Fruit fly (Drosophila melanogaster) whole organism, embryonic: Measurements from ENCODE around the gene CG5521.

Source experiments
- B-H2 ChIP-seq: fragments of 200-800 bp; sonication (Bioruptor generic); optimal IDR thresholded peaks from 2 replicates; lab custom pipeline; 2018; ENCODE audit warnings: missing biosample characterization, mild to moderate bottlenecking, missing genetic modification characterization
- Blimp-1 ChIP-seq: fragments of 200-800 bp; sonication (Bioruptor generic); optimal IDR thresholded peaks from 3 replicates; lab custom pipeline; 2018; ENCODE audit warnings: missing biosample characterization, missing genetic modification characterization, mild to moderate bottlenecking, moderate library complexity, missing genetic modification reagents
- CG10321 ChIP-seq: fragments of 200-800 bp; sonication (Bioruptor generic); IDR thresholded peaks from 2 replicates; pipeline ENCODE4 v1.3.6; 2022; ENCODE audit warnings: missing biosample characterization, missing genetic modification characterization
- CG12744 ChIP-seq: fragments of 200-800 bp; sonication (Bioruptor generic); optimal IDR thresholded peaks from 2 replicates; lab custom pipeline; 2016; ENCODE audit warnings: missing biosample characterization, missing genetic modification characterization
- CG17612 ChIP-seq: fragments of 200-800 bp; sonication (Bioruptor generic); IDR thresholded peaks from 2 replicates; pipeline ENCODE4 v1.3.6; 2022; ENCODE audit warnings: missing biosample characterization, missing genetic modification characterization
- CG17912 ChIP-seq: fragments of 200-800 bp; sonication (Bioruptor generic); optimal IDR thresholded peaks from 2 replicates; lab custom pipeline; 2018; ENCODE audit warnings: missing biosample characterization, mild to moderate bottlenecking, missing genetic modification characterization
- CG18476 ChIP-seq: fragments of 200-800 bp; sonication (Bioruptor generic); optimal IDR thresholded peaks from 2 replicates; lab custom pipeline; 2016; ENCODE audit warnings: missing biosample characterization, mild to moderate bottlenecking, missing genetic modification characterization
- CG18619 ChIP-seq: fragments of 200-800 bp; sonication (Bioruptor generic); optimal IDR thresholded peaks from 3 replicates; lab custom pipeline; 2017; ENCODE audit warnings: missing biosample characterization, mild to moderate bottlenecking, missing genetic modification characterization
- CG2120 ChIP-seq: fragments of 200-800 bp; sonication (Bioruptor generic); optimal IDR thresholded peaks from 3 replicates; lab custom pipeline; 2016; ENCODE audit warnings: missing biosample characterization, missing genetic modification characterization
- CG42726 ChIP-seq: fragments of 200-800 bp; sonication (Bioruptor generic); IDR thresholded peaks from 2 replicates; pipeline ENCODE4 v1.3.6; 2022; ENCODE audit warnings: missing biosample characterization, missing genetic modification characterization; ENCODE audit not compliant: partially characterized antibody
- CG4328 ChIP-seq: fragments of 200-800 bp; sonication (Bioruptor generic); optimal IDR thresholded peaks from 3 replicates; lab custom pipeline; 2017; ENCODE audit warnings: missing biosample characterization, missing genetic modification reagents, missing genetic modification characterization
- CG4424 ChIP-seq: fragments of 200-800 bp; sonication (Bioruptor generic); optimal IDR thresholded peaks from 3 replicates; lab custom pipeline; 2016; ENCODE audit warnings: missing biosample characterization, missing genetic modification characterization
- CG6854 ChIP-seq: fragments of 200-800 bp; sonication (Bioruptor generic); optimal IDR thresholded peaks from 3 replicates; lab custom pipeline; 2017; ENCODE audit warnings: missing biosample characterization, mild to moderate bottlenecking, missing genetic modification characterization
- CG7928 ChIP-seq: fragments of 200-800 bp; sonication (Bioruptor generic); optimal IDR thresholded peaks from 2 replicates; lab custom pipeline; 2017; ENCODE audit warnings: missing biosample characterization, mild to moderate bottlenecking, missing genetic modification characterization
- CG8281 ChIP-seq: fragments of 200-800 bp; sonication (Bioruptor generic); optimal IDR thresholded peaks from 2 replicates; lab custom pipeline; 2018; ENCODE audit warnings: missing biosample characterization, mild to moderate bottlenecking, missing genetic modification characterization, moderate library complexity
- CG8290 ChIP-seq, 3 experiments: fragments of 200-800 bp; sonication (Bioruptor generic); optimal IDR thresholded peaks; 2 replicates each; lab custom pipeline; 2016 to 2019; ENCODE audit warnings: missing biosample characterization in 3 of 3, missing genetic modification characterization in 3 of 3, mild to moderate bottlenecking in 2 of 3, moderate library complexity in 1 of 3
- CG9437 ChIP-seq: fragments of 200-800 bp; sonication (Bioruptor generic); optimal IDR thresholded peaks from 2 replicates; lab custom pipeline; 2018; ENCODE audit warnings: missing biosample characterization, mild to moderate bottlenecking, missing genetic modification characterization
- Chrac-16 ChIP-seq: fragments of 200-800 bp; sonication (Bioruptor generic); optimal IDR thresholded peaks from 3 replicates; lab custom pipeline; 2016; ENCODE audit warnings: missing biosample characterization, missing genetic modification characterization
- Dfd ChIP-seq, 2 experiments: fragments of >200 bp; optimal IDR thresholded peaks; 2 replicates each; lab custom pipeline; 2017; ENCODE audit warnings: missing biosample characterization in 2 of 2, missing genetic modification characterization in 2 of 2
- Dp ChIP-seq: fragments of 200-800 bp; sonication (Bioruptor generic); optimal IDR thresholded peaks from 2 replicates; lab custom pipeline; 2018; ENCODE audit warnings: missing biosample characterization, mild to moderate bottlenecking, missing genetic modification characterization, moderate library complexity
- Drgx ChIP-seq: fragments of 200-800 bp; sonication (Bioruptor generic); IDR thresholded peaks from 2 replicates; pipeline ENCODE4 v1.3.6; 2022; ENCODE audit warnings: missing biosample characterization, missing genetic modification characterization
- E2f1 ChIP-seq: fragments of 200-800 bp; sonication (Bioruptor generic); IDR thresholded peaks from 2 replicates; pipeline ENCODE4 v1.3.6; 2022; ENCODE audit warnings: missing biosample characterization, missing genetic modification characterization
- Ets65A ChIP-seq: fragments of 200-800 bp; sonication (Bioruptor generic); peaks from one replicate; lab custom pipeline; 2016; ENCODE audit warnings: missing biosample characterization, missing genetic modification characterization
- HmgZ ChIP-seq: fragments of 200-800 bp; sonication (Bioruptor generic); optimal IDR thresholded peaks from 2 replicates; lab custom pipeline; 2018; ENCODE audit warnings: missing biosample characterization, mild to moderate bottlenecking, missing genetic modification characterization
- Lim3 ChIP-seq: fragments of 200-800 bp; sonication (Bioruptor generic); IDR thresholded peaks from 2 replicates; pipeline ENCODE4 v1.3.6; 2022; ENCODE audit warnings: missing biosample characterization, missing genetic modification characterization
- Nf-YC ChIP-seq: fragments of 200-800 bp; optimal IDR thresholded peaks from 3 replicates; lab custom pipeline; 2019; ENCODE audit warnings: missing biosample characterization, mild to moderate bottlenecking, missing genetic modification characterization, moderate library complexity
- NfI ChIP-seq: fragments of 200-800 bp; sonication (Bioruptor generic); optimal IDR thresholded peaks from 3 replicates; lab custom pipeline; 2018; ENCODE audit warnings: missing biosample characterization, mild to moderate bottlenecking, missing genetic modification characterization, moderate library complexity
- Optix ChIP-seq: fragments of 200-800 bp; sonication (Bioruptor generic); IDR thresholded peaks from 3 replicates; pipeline ENCODE4 v1.3.6; 2022; ENCODE audit warnings: missing biosample characterization, missing genetic modification characterization
- Ravus ChIP-seq: fragments of 200-800 bp; sonication (Bioruptor generic); IDR thresholded peaks from 2 replicates; pipeline ENCODE4 v1.3.6; 2022; ENCODE audit warnings: missing biosample characterization, missing genetic modification characterization
- Sox102F ChIP-seq: fragments of 200-800 bp; sonication (Bioruptor generic); optimal IDR thresholded peaks from 2 replicates; lab custom pipeline; 2018; ENCODE audit warnings: missing biosample characterization, mild to moderate bottlenecking, missing genetic modification characterization, moderate library complexity
- Sry-β ChIP-seq: fragments of 200-800 bp; sonication (Bioruptor generic); optimal IDR thresholded peaks from 2 replicates; lab custom pipeline; 2018; ENCODE audit warnings: missing biosample characterization, mild to moderate bottlenecking, missing genetic modification characterization, moderate library complexity
- Sry-δ ChIP-seq: fragments of 200-800 bp; sonication (Bioruptor generic); optimal IDR thresholded peaks from 2 replicates; lab custom pipeline; 2016; ENCODE audit warnings: missing biosample characterization, missing genetic modification characterization
- ara ChIP-seq: fragments of 200-800 bp; sonication (Bioruptor generic); IDR thresholded peaks from 2 replicates; pipeline ENCODE4 v1.3.6; 2022; ENCODE audit warnings: missing biosample characterization, missing genetic modification characterization
- bcd ChIP-seq: fragments of 200-800 bp; sonication (Bioruptor generic); optimal IDR thresholded peaks from 2 replicates; lab custom pipeline; 2017; ENCODE audit warnings: missing biosample characterization, mild to moderate bottlenecking, missing genetic modification characterization
- br ChIP-seq: fragments of >200 bp; optimal IDR thresholded peaks from 2 replicates; lab custom pipeline; 2017
- cad ChIP-seq: fragments of >200 bp; optimal IDR thresholded peaks from 2 replicates; lab custom pipeline; 2017; ENCODE audit warnings: missing biosample characterization, missing genetic modification characterization
- dysf ChIP-seq: fragments of 200-800 bp; sonication (Bioruptor generic); IDR thresholded peaks from 3 replicates; pipeline ENCODE4 v1.3.6; 2022; ENCODE audit warnings: missing biosample characterization, missing genetic modification characterization
- fd64A ChIP-seq: fragments of 200-800 bp; sonication (Bioruptor generic); optimal IDR thresholded peaks from 3 replicates; lab custom pipeline; 2018; ENCODE audit warnings: missing biosample characterization, mild to moderate bottlenecking, missing genetic modification characterization
- fru ChIP-seq: fragments of >200 bp; optimal IDR thresholded peaks from 2 replicates; lab custom pipeline; 2017
- h ChIP-seq: fragments of >200 bp; optimal IDR thresholded peaks from 2 replicates; lab custom pipeline; 2017
- hkb ChIP-seq, 2 experiments: fragments of 200-800 bp in 1 of 2; fragments of >200 bp in 1 of 2; sonication (Bioruptor generic) in 1 of 2; IDR thresholded peaks in 1 of 2; optimal IDR thresholded peaks in 1 of 2; 2 replicates each; pipeline versions ENCODE4 v1.3.6 to Lab custom; 2017 to 2022; ENCODE audit warnings: missing biosample characterization in 1 of 2, missing genetic modification characterization in 1 of 2
- mirr ChIP-seq: fragments of 200-800 bp; sonication (Bioruptor generic); optimal IDR thresholded peaks from 3 replicates; lab custom pipeline; 2018; ENCODE audit warnings: missing biosample characterization, mild to moderate bottlenecking, missing genetic modification characterization
- nerfin-1 ChIP-seq: fragments of 200-800 bp; sonication (Bioruptor generic); optimal IDR thresholded peaks from 3 replicates; lab custom pipeline; 2019; ENCODE audit warnings: missing biosample characterization, mild to moderate bottlenecking, missing genetic modification characterization, moderate library complexity
- nom ChIP-seq: fragments of 200-800 bp; sonication (Bioruptor generic); optimal IDR thresholded peaks from 2 replicates; lab custom pipeline; 2017; ENCODE audit warnings: missing biosample characterization, missing genetic modification characterization, mild to moderate bottlenecking, moderate library complexity, missing genetic modification reagents
- pzg ChIP-seq: fragments of 200-800 bp; sonication (Bioruptor generic); optimal IDR thresholded peaks from 3 replicates; lab custom pipeline; 2018; ENCODE audit warnings: missing biosample characterization, mild to moderate bottlenecking, missing genetic modification characterization, moderate library complexity
- repo ChIP-seq: fragments of 200-800 bp; sonication (Bioruptor generic); optimal IDR thresholded peaks from 2 replicates; lab custom pipeline; 2016; ENCODE audit warnings: missing biosample characterization, missing genetic modification characterization
- stc ChIP-seq: fragments of 200-800 bp; sonication (Bioruptor generic); IDR thresholded peaks from 2 replicates; pipeline ENCODE4 v1.3.6; 2022; ENCODE audit warnings: missing biosample characterization, missing genetic modification characterization
- toy ChIP-seq: fragments of 200-800 bp; sonication (Bioruptor generic); IDR thresholded peaks from 2 replicates; pipeline ENCODE4 v1.3.6; 2022; ENCODE audit warnings: missing biosample characterization, missing genetic modification characterization
- trh ChIP-seq: fragments of 200-800 bp; sonication (Bioruptor generic); optimal IDR thresholded peaks from 2 replicates; lab custom pipeline; 2016; ENCODE audit warnings: missing biosample characterization, missing genetic modification characterization
- ttk ChIP-seq: fragments of 200-800 bp; sonication (Bioruptor generic); IDR thresholded peaks from 2 replicates; pipeline ENCODE4 v2.1.2; 2022; ENCODE audit warnings: missing biosample characterization, missing genetic modification characterization
- vvl ChIP-seq: fragments of 200-800 bp; sonication (Bioruptor generic); IDR thresholded peaks from 2 replicates; pipeline ENCODE4 v1.3.6; 2022; ENCODE audit warnings: missing biosample characterization, missing genetic modification characterization
- zfh2 ChIP-seq: fragments of 200-800 bp; sonication (Bioruptor generic); optimal IDR thresholded peaks from 2 replicates; lab custom pipeline; 2016; ENCODE audit warnings: missing biosample characterization, missing genetic modification characterization

The CG5521 gene

dm6 chr3R:26937423-26937822 lies 29.3 kb upstream of the CG5521 start (continued):
- TF ChIP-seq Ravus (no peak), Dp (GFP tag; lab: Kevin White, UChicago) (no peak), Sox102F (GFP tag; lab: Kevin White, UChicago) (peak; percentile 69), CG6854 (GFP tag; lab: Kevin White, UChicago) (peak; percentile 9), CG17612 (no peak), br (lab: Kevin White, UChicago) (no peak), Lim3 (GFP tag; lab: Robert Waterston, UW) (no peak), CG42726 (GFP tag; lab: Robert Waterston, UW) (no peak), Drgx (GFP tag; lab: Robert Waterston, UW) (no peak), CG8290 (GFP tag; optimal IDR thresholded peaks at IDR 0.05; lab: Kevin White, UChicago) (no peak), CG8290 (tag; optimal IDR thresholded peaks at IDR 0.05; lab: Kevin White, UChicago) (no peak), CG2120 (GFP tag; lab: Kevin White, UChicago) (peak; percentile 50), Sry-β (GFP tag; lab: Kevin White, UChicago) (no peak), B-H2 (GFP tag; lab: Kevin White, UChicago) (no peak), CG7928 (GFP tag; lab: Kevin White, UChicago) (peak; percentile 7), Blimp-1 (GFP tag; lab: Kevin White, UChicago) (peak; percentile 40), mirr (GFP tag; lab: Kevin White, UChicago) (no peak), trh (no peak), Chrac-16 (GFP tag; lab: Kevin White, UChicago) (peak; percentile 12), Dfd (GFP tag; optimal IDR thresholded peaks at IDR 0.05; lab: Kevin White, UChicago) (no peak), CG4328 (GFP tag; lab: Kevin White, UChicago) (no peak), fru (lab: Kevin White, UChicago) (no peak), Nf-YC (tag; lab: Kevin White, UChicago) (no peak), CG18619 (GFP tag; lab: Kevin White, UChicago) (peak; percentile 7), hkb (optimal IDR thresholded peaks at IDR 0.05; lab: Kevin White, UChicago) (no peak), hkb (GFP tag; IDR thresholded peaks at IDR 0.05; lab: Robert Waterston, UW) (peak; percentile 31; the same call in 1 of the 2 replicates), nerfin-1 (peak; percentile 23), stc (no peak), toy (GFP tag; lab: Robert Waterston, UW) (no peak), CG17912 (GFP tag; lab: Kevin White, UChicago) (no peak), CG8281 (peak; percentile 7), CG4424 (peak; percentile 36), CG9437 (GFP tag; lab: Kevin White, UChicago) (peak; percentile 41), ttk (GFP tag; lab: Robert Waterston, UW) (no peak), vvl (GFP tag; lab: Robert Waterston, UW) (peak; percentile 65), ara (no peak), repo (GFP tag; lab: Kevin White, UChicago) (peak; percentile 18), E2f1 (GFP tag; lab: Robert Waterston, UW) (no peak), CG18476 (GFP tag; lab: Kevin White, UChicago) (no peak), Optix (GFP tag; lab: Robert Waterston, UW) (no peak), dysf (peak; percentile 59; the same call in 2 of the 3 replicates), fd64A (GFP tag; lab: Kevin White, UChicago) (no peak), cad (GFP tag; lab: Kevin White, UChicago) (no peak), zfh2 (GFP tag; lab: Kevin White, UChicago) (peak; percentile 4), CG10321 (GFP tag; lab: Robert Waterston, UW) (no peak), h (lab: Kevin White, UChicago) (no peak), HmgZ (tag; lab: Kevin White, UChicago) (peak; percentile 34), Ets65A (GFP tag; lab: Kevin White, UChicago) (peak; percentile 94), Sry-δ (GFP tag; lab: Kevin White, UChicago) (no peak), pzg (GFP tag; lab: Kevin White, UChicago) (no peak), nom (GFP tag; lab: Kevin White, UChicago) (no peak), bcd (GFP tag; lab: Kevin White, UChicago) (peak; percentile 19), CG12744 (GFP tag; lab: Kevin White, UChicago) (no peak), NfI (GFP tag; lab: Kevin White, UChicago) (peak; percentile 39)
